Worm (Caenorhabditis elegans) whole organism, mixed stage, embryonic: ENCODE data around the gene srz-48.

Experiments
- unc-62 ChIP-seq: fragments of 150-350 bp; optimal IDR thresholded peaks from 2 replicates; lab custom pipeline; 2014; ENCODE audit warnings: missing biosample characterization, missing genetic modification reagents, missing genetic modification characterization
- ztf-11 ChIP-seq: fragments of 150-350 bp; optimal IDR thresholded peaks from 2 replicates; lab custom pipeline; 2014; ENCODE audit warnings: missing biosample characterization, missing genetic modification characterization

ce11 chrV:17430903-17431302 is 29.1 kb downstream of the srz-48 start, which contains the start of gene srbc-27:
- TF ChIP-seq ztf-11 (tag; lab: Kevin White, UChicago) (no peak), unc-62 (GFP tag; lab: Kevin White, UChicago) (no peak)
